Worm (Caenorhabditis elegans): ENCODE measurements around the gene F53F8.4.

F53F8.4 gene

DNA sequence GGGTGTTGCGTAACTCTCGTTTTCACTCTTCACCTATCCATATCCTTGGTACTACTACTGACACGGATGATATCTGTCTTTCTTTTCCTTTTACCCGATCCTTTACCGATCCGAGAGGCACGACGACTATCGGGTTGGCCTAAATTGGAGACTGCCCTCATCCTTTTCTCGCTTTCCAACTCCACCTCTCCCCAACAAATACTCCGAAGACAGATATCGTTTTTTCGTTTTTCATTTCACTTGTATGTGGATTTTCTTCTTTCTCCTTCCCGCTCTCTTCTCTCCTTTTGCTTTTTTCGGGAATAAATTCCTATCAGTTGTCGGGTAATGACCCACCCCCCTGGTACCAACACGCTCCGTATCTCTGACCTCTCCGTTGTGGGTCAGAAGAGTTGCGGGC, 26.6 kb downstream of the F53F8.4 start:
- TF ChIP-seq dao-5 (tag; optimal IDR thresholded peaks at IDR 0.05): no peak
- TF ChIP-seq him-1 (tag; optimal IDR thresholded peaks at IDR 0.05): no peak
- no peak for TF ChIP-seq W03F9.2 (tag; optimal IDR thresholded peaks at IDR 0.05)

- TF ChIP-seq W03F9.2 (tag; optimal IDR thresholded peaks at IDR 0.05): no peak
- no peak for TF ChIP-seq him-1 (tag; optimal IDR thresholded peaks at IDR 0.05)
- no peak for TF ChIP-seq dao-5 (tag; optimal IDR thresholded peaks at IDR 0.05)
Measured at ce11 chrV:20663736-20664135, 27.7 kb downstream of the F53F8.4 start.

- TF ChIP-seq him-1 (tag; optimal IDR thresholded peaks at IDR 0.05) (no peak), dao-5 (tag; optimal IDR thresholded peaks at IDR 0.05) (no peak), W03F9.2 (tag; optimal IDR thresholded peaks at IDR 0.05) (no peak)
Measured at ce11 chrV:20662474-20662873, 29.0 kb downstream of the F53F8.4 start.

DNA sequence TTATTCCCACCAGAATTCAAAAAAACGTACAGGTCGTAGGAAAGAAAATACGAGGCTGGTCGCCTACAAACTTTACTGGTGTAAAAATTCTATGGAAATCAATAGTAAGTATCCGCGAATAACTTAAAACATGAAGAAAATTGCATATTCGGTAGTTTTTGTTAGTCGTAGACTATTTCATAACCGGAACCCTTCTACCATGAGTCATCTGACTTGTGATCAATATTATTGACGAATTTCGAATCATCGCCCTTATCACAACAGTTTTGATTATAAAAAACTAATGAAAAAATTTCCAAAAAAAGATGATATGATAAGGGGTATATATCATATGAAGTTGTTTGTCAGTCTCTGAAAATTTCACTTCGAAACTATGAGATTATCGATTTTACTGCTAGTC, 31.5 kb downstream of the F53F8.4 start, which contains the start of gene W01F3.2:
TSS of gene W01F3.2 (plus strand) at position 301 of the 400 bp plus-strand sequence.
- TF ChIP-seq him-1 (tag; optimal IDR thresholded peaks at IDR 0.05): no peak
- no peak for TF ChIP-seq dao-5 (tag; optimal IDR thresholded peaks at IDR 0.05)
- TF ChIP-seq W03F9.2 (tag; optimal IDR thresholded peaks at IDR 0.05): no peak

- TF ChIP-seq dao-5 (tag; optimal IDR thresholded peaks at IDR 0.05) (no peak), him-1 (tag; optimal IDR thresholded peaks at IDR 0.05) (no peak), W03F9.2 (tag; optimal IDR thresholded peaks at IDR 0.05) (no peak)
Measured at ce11 chrV:20656626-20657025, 34.9 kb downstream of the F53F8.4 start.

DNA sequence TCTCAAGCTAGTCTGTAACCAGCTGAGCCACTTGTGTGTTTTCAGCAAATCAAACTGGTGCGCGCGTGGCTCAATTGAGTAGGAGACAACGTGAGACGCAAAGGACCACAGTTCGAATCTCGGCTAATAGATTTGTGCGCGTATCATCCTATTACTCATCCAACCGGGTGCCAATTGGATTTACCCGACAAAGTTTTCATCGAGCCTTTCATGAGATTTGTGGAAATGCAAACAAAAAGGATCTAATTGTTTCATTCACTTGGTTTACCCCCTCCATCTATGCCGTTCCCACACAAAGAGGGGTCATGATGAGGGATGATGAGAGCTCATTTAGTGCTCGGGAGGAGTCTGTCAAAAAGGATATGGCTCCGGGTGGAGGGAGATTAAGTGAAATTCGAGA, 36.3 kb downstream of the F53F8.4 start:
- TF ChIP-seq dao-5 (tag; optimal IDR thresholded peaks at IDR 0.05) (no peak), W03F9.2 (tag; optimal IDR thresholded peaks at IDR 0.05) (no peak), him-1 (tag; optimal IDR thresholded peaks at IDR 0.05) (no peak)

DNA sequence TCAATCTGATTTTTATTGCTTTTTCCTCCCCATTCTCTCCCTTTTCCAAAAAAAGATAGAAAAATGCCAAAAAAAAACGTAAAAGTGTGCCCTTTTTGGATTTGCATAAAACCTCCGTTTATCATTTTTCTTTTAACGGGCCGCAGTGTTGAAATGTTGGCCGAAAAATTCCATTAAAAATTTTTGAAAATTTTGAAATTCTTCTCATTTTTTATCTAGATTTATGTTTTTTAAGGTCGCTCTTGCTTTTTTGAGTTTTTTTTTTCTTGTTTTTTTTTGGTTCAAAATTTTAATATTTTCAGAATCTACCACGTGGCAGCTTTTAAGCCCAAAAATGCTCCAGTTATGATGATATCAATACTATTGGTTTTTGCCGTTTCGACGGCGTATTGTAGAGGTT, 37.1 kb downstream of the F53F8.4 start, which contains the start of gene mnr-1:
TSS of gene mnr-1 (plus strand) at position 301 of the 400 bp plus-strand sequence.
- TF ChIP-seq dao-5 (tag; optimal IDR thresholded peaks at IDR 0.05) (no peak), W03F9.2 (tag; optimal IDR thresholded peaks at IDR 0.05) (no peak), him-1 (tag; optimal IDR thresholded peaks at IDR 0.05) (no peak)

- no peak for TF ChIP-seq him-1 (tag; optimal IDR thresholded peaks at IDR 0.05)
- no peak for TF ChIP-seq dao-5 (tag; optimal IDR thresholded peaks at IDR 0.05)
- TF ChIP-seq W03F9.2 (tag; optimal IDR thresholded peaks at IDR 0.05): no peak
Measured at ce11 chrV:20651923-20652322, 39.6 kb downstream of the F53F8.4 start.

DNA sequence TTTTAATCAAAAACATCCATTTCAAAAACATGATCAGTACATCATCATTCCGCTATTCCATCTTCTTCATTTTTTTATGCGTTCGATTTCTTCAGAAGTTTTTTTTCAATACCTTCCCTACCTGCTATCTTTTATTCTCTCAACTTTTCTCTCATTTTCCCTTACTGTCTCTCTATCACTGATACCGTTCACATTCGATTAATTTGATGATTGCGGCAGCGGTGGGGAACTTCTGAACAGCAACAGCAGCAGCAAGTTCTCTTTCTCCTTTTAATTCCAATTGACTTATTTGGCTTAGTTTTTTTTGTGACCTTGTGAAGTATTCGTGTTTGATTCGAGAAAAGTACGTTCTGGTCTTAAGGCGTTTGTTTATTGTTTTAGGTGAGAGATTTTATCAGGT, 42.6 kb downstream of the F53F8.4 start:
- TF ChIP-seq dao-5 (tag; optimal IDR thresholded peaks at IDR 0.05) (no peak), W03F9.2 (tag; optimal IDR thresholded peaks at IDR 0.05) (no peak), him-1 (tag; optimal IDR thresholded peaks at IDR 0.05) (no peak)

DNA sequence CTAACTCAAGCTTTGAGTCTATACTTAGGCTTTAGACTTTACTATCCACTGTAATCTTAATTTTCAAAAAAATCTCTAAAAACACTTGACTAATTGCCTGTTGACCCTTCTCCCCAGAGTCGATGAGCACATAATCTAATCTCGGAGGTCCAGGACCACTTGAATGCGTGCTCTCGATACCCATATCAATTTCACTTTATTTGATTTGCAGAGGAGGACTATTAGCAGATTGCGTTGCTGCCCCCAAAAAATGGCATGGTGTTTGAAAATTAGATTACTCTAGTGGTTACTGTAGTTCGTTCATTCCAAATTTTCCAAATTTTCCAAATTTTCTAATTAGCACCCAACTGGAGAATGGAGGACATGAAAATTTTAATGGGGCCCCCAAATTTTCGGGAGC, 46.0 kb downstream of the F53F8.4 start:
- TF ChIP-seq dao-5 (tag; optimal IDR thresholded peaks at IDR 0.05): no peak
- TF ChIP-seq him-1 (tag; optimal IDR thresholded peaks at IDR 0.05): no peak
- TF ChIP-seq W03F9.2 (tag; optimal IDR thresholded peaks at IDR 0.05): no peak

ce11 chrV:20641896-20642295, 49.6 kb downstream of the F53F8.4 start, which contains the start of gene srxa-15:
Gene srxa-15 (plus strand): TSS chrV:20642196.
- TF ChIP-seq W03F9.2 (tag; optimal IDR thresholded peaks at IDR 0.05): no peak
- no peak for TF ChIP-seq him-1 (tag; optimal IDR thresholded peaks at IDR 0.05)
- TF ChIP-seq dao-5 (tag; optimal IDR thresholded peaks at IDR 0.05): no peak

Data from whole organism, L4/young adult.